Fruit fly (Drosophila melanogaster) whole organism, embryonic: Measurements from ENCODE around the gene CG6067.

ENCODE experiments used
- CG10366 ChIP-seq: fragments of 200-800 bp; sonication (Bioruptor generic); IDR thresholded peaks from 2 replicates; pipeline ENCODE4 v1.3.6; 2022; ENCODE audit warnings: missing biosample characterization, missing genetic modification characterization
- CG12299 ChIP-seq: fragments of 200-800 bp; sonication (Bioruptor generic); optimal IDR thresholded peaks from 2 replicates; lab custom pipeline; 2018; ENCODE audit warnings: missing biosample characterization, mild to moderate bottlenecking, missing genetic modification characterization
- CG12391 ChIP-seq: fragments of 200-800 bp; sonication (Bioruptor generic); optimal IDR thresholded peaks from 3 replicates; lab custom pipeline; 2018; ENCODE audit warnings: missing biosample characterization, mild to moderate bottlenecking, missing genetic modification characterization, moderate library complexity
- CG15269 ChIP-seq: fragments of 200-800 bp; sonication (Bioruptor generic); optimal IDR thresholded peaks from 2 replicates; lab custom pipeline; 2018; ENCODE audit warnings: missing biosample characterization, mild to moderate bottlenecking, missing genetic modification characterization, moderate library complexity
- CG15514 ChIP-seq: fragments of 200-800 bp; sonication (Bioruptor generic); optimal IDR thresholded peaks from 3 replicates; lab custom pipeline; 2017; ENCODE audit warnings: missing biosample characterization, missing genetic modification characterization, mild to moderate bottlenecking, moderate library complexity, missing genetic modification reagents
- CG15601 ChIP-seq: fragments of 200-800 bp; sonication (Bioruptor generic); optimal IDR thresholded peaks from 3 replicates; lab custom pipeline; 2019; ENCODE audit warnings: missing biosample characterization, mild to moderate bottlenecking, missing genetic modification characterization, moderate library complexity
- CG17361 ChIP-seq: fragments of 200-800 bp; sonication (Bioruptor generic); IDR thresholded peaks from 3 replicates; pipeline ENCODE4 v1.3.6; 2022; ENCODE audit warnings: missing biosample characterization, missing genetic modification characterization
- CG17612 ChIP-seq: fragments of 200-800 bp; sonication (Bioruptor generic); IDR thresholded peaks from 2 replicates; pipeline ENCODE4 v1.3.6; 2022; ENCODE audit warnings: missing biosample characterization, missing genetic modification characterization
- CG18011 ChIP-seq: fragments of 200-800 bp; sonication (Bioruptor generic); optimal IDR thresholded peaks from 2 replicates; lab custom pipeline; 2017; ENCODE audit warnings: missing biosample characterization, missing genetic modification characterization, mild to moderate bottlenecking, moderate library complexity, missing genotype
- CG18262 ChIP-seq: fragments of 200-800 bp; optimal IDR thresholded peaks from 3 replicates; lab custom pipeline; 2019; ENCODE audit warnings: missing biosample characterization, mild to moderate bottlenecking, missing genetic modification characterization, moderate library complexity
- CG3281 ChIP-seq: fragments of 200-800 bp; sonication (Bioruptor generic); optimal IDR thresholded peaks from 3 replicates; lab custom pipeline; 2017; ENCODE audit warnings: missing biosample characterization, mild to moderate bottlenecking, missing genetic modification characterization
- CG3726 ChIP-seq: fragments of 200-800 bp; sonication (Bioruptor generic); IDR thresholded peaks from 3 replicates; pipeline ENCODE4, ENCODE4 v1.3.6; 2022; ENCODE audit warnings: missing biosample characterization, missing genetic modification characterization
- CG3995 ChIP-seq: fragments of 200-800 bp; sonication (Bioruptor generic); optimal IDR thresholded peaks from 3 replicates; lab custom pipeline; 2016; ENCODE audit warnings: missing biosample characterization, missing genetic modification characterization
- CG7556 ChIP-seq: fragments of 200-800 bp; sonication (Bioruptor generic); optimal IDR thresholded peaks from 2 replicates; lab custom pipeline; 2017; ENCODE audit warnings: missing biosample characterization, mild to moderate bottlenecking, missing genetic modification characterization
- CG8924 ChIP-seq: fragments of 200-800 bp; optimal IDR thresholded peaks from 3 replicates; lab custom pipeline; 2019; ENCODE audit warnings: missing biosample characterization, mild to moderate bottlenecking, missing genetic modification characterization, moderate library complexity
- CG9817 ChIP-seq: fragments of 200-800 bp; sonication (Bioruptor generic); optimal IDR thresholded peaks from 2 replicates; lab custom pipeline; 2018; ENCODE audit warnings: missing biosample characterization, mild to moderate bottlenecking, missing genetic modification characterization, moderate library complexity
- CkIIα-i1 ChIP-seq: fragments of 200-800 bp; sonication (Bioruptor generic); IDR thresholded peaks from 2 replicates; pipeline ENCODE4 v1.3.6; 2022; ENCODE audit warnings: missing biosample characterization, missing genetic modification characterization
- D ChIP-seq, 2 experiments: fragments of 200-800 bp in 1 of 2; fragments of >200 bp in 1 of 2; sonication (Bioruptor generic) in 1 of 2; optimal IDR thresholded peaks; 2 replicates in 1 of 2; 3 replicates in 1 of 2; lab custom pipeline; 2017; ENCODE audit warnings: mild to moderate bottlenecking in 1 of 2, missing biosample characterization in 1 of 2, missing genetic modification characterization in 1 of 2, missing genetic modification reagents in 1 of 2
- Deaf1 ChIP-seq: fragments of 200-800 bp; optimal IDR thresholded peaks from 3 replicates; lab custom pipeline; 2019; ENCODE audit warnings: missing biosample characterization, mild to moderate bottlenecking, missing genetic modification characterization, moderate library complexity
- Dip3 ChIP-seq: fragments of 200-800 bp; sonication (Bioruptor generic); optimal IDR thresholded peaks from 3 replicates; lab custom pipeline; 2016; ENCODE audit warnings: missing biosample characterization, missing genetic modification characterization
- Dll ChIP-seq: fragments of 200-800 bp; sonication (Bioruptor generic); IDR thresholded peaks from 4 replicates; pipeline ENCODE4 v1.3.6; 2022; ENCODE audit warnings: missing biosample characterization, missing genetic modification characterization; ENCODE audit not compliant: partially characterized antibody
- Drgx ChIP-seq: fragments of 200-800 bp; sonication (Bioruptor generic); IDR thresholded peaks from 2 replicates; pipeline ENCODE4 v1.3.6; 2022; ENCODE audit warnings: missing biosample characterization, missing genetic modification characterization
- Fer2 ChIP-seq: fragments of 200-800 bp; sonication (Bioruptor generic); optimal IDR thresholded peaks from 2 replicates; lab custom pipeline; 2018; ENCODE audit warnings: missing biosample characterization, mild to moderate bottlenecking, missing genetic modification characterization, moderate library complexity
- H15 ChIP-seq: fragments of 200-800 bp; sonication (Bioruptor generic); IDR thresholded peaks from 3 replicates; pipeline ENCODE4 v1.3.6; 2022; ENCODE audit warnings: missing biosample characterization, missing genetic modification characterization
- HLH4C ChIP-seq: fragments of 200-800 bp; sonication (Bioruptor generic); IDR thresholded peaks from 3 replicates; pipeline ENCODE4 v1.3.6; 2022; ENCODE audit warnings: missing biosample characterization, missing genetic modification characterization; ENCODE audit not compliant: partially characterized antibody
- Hand ChIP-seq: fragments of 200-800 bp; sonication (Bioruptor generic); optimal IDR thresholded peaks from 2 replicates; lab custom pipeline; 2017; ENCODE audit warnings: mild to moderate bottlenecking, missing biosample characterization, missing genetic modification reagents, missing genetic modification characterization
- HmgD ChIP-seq: fragments of 200-800 bp; sonication (Bioruptor generic); optimal IDR thresholded peaks from 3 replicates; lab custom pipeline; 2016; ENCODE audit warnings: missing biosample characterization, missing genetic modification characterization
- Lpt ChIP-seq: fragments of >200 bp; optimal IDR thresholded peaks from 2 replicates; lab custom pipeline; 2018; ENCODE audit warnings: missing biosample characterization, missing genetic modification characterization
- ash1 ChIP-seq: fragments of 200-800 bp; sonication (Bioruptor generic); optimal IDR thresholded peaks from 2 replicates; lab custom pipeline; 2018; ENCODE audit warnings: missing biosample characterization, mild to moderate bottlenecking, missing genetic modification characterization
- cad ChIP-seq: fragments of >200 bp; optimal IDR thresholded peaks from 2 replicates; lab custom pipeline; 2017; ENCODE audit warnings: missing biosample characterization, missing genetic modification characterization
- crp ChIP-seq, 2 experiments: fragments of 200-800 bp; sonication (Bioruptor generic); optimal IDR thresholded peaks; 2 replicates in 1 of 2; 3 replicates in 1 of 2; lab custom pipeline; 2017; ENCODE audit warnings: missing biosample characterization in 2 of 2, missing genetic modification characterization in 2 of 2, mild to moderate bottlenecking in 1 of 2, moderate library complexity in 1 of 2
- da ChIP-seq: fragments of 200-800 bp; sonication (Bioruptor generic); optimal IDR thresholded peaks from 2 replicates; lab custom pipeline; 2016; ENCODE audit warnings: missing biosample characterization, missing genetic modification characterization
- danr ChIP-seq: fragments of 200-800 bp; sonication (Bioruptor generic); IDR thresholded peaks from 2 replicates; pipeline ENCODE4 v1.3.6; 2022; ENCODE audit warnings: missing biosample characterization, missing genetic modification characterization
- dmrt99B ChIP-seq: fragments of 200-800 bp; sonication (Bioruptor generic); optimal IDR thresholded peaks from 2 replicates; lab custom pipeline; 2018; ENCODE audit warnings: missing biosample characterization, mild to moderate bottlenecking, missing genetic modification characterization, moderate library complexity
- her ChIP-seq: fragments of 200-800 bp; sonication (Bioruptor generic); optimal IDR thresholded peaks from 2 replicates; lab custom pipeline; 2016; ENCODE audit warnings: missing biosample characterization, missing genetic modification characterization
- inv ChIP-seq: fragments of 200-800 bp; sonication (Bioruptor generic); IDR thresholded peaks from 2 replicates; pipeline ENCODE4 v1.3.6; 2022; ENCODE audit warnings: missing biosample characterization, missing genetic modification characterization; ENCODE audit not compliant: partially characterized antibody
- jing ChIP-seq: fragments of 200-800 bp; sonication (Bioruptor generic); optimal IDR thresholded peaks from 2 replicates; lab custom pipeline; 2018; ENCODE audit warnings: missing biosample characterization, mild to moderate bottlenecking, missing genetic modification characterization
- klu ChIP-seq: fragments of 200-800 bp; sonication (Bioruptor generic); IDR thresholded peaks from 2 replicates; pipeline ENCODE4 v1.3.6; 2022; ENCODE audit warnings: missing biosample characterization, missing genetic modification characterization
- nmo ChIP-seq: fragments of 200-800 bp; sonication (Bioruptor generic); optimal IDR thresholded peaks from 2 replicates; lab custom pipeline; 2018; ENCODE audit warnings: missing biosample characterization, mild to moderate bottlenecking, missing genetic modification characterization, moderate library complexity
- pan ChIP-seq, 4 experiments: fragments of >200 bp in 3 of 4; fragments of 200-800 bp in 1 of 4; sonication (Bioruptor generic) in 1 of 4; optimal IDR thresholded peaks in 3 of 4; IDR thresholded peaks in 1 of 4; 2 replicates each; pipeline versions ENCODE4 v1.3.6 to Lab custom; 2017 to 2022; ENCODE audit warnings: missing biosample characterization in 2 of 4, missing genetic modification characterization in 2 of 4, mixed read lengths in 1 of 4
- ranshi ChIP-seq: fragments of 200-800 bp; sonication (Bioruptor generic); IDR thresholded peaks from 2 replicates; pipeline ENCODE4 v1.3.6; 2022; ENCODE audit warnings: missing biosample characterization, missing genetic modification characterization
- scrt ChIP-seq: fragments of 200-800 bp; sonication (Bioruptor generic); optimal IDR thresholded peaks from 2 replicates; lab custom pipeline; 2018; ENCODE audit warnings: missing biosample characterization, mild to moderate bottlenecking, missing genetic modification characterization, moderate library complexity
- sob ChIP-seq: fragments of 200-800 bp; sonication (Bioruptor generic); IDR thresholded peaks from 2 replicates; pipeline ENCODE4 v1.3.6; 2022; ENCODE audit warnings: missing biosample characterization, missing genetic modification characterization
- sug ChIP-seq: fragments of 200-800 bp; optimal IDR thresholded peaks from 2 replicates; lab custom pipeline; 2019; ENCODE audit warnings: missing biosample characterization, mild to moderate bottlenecking, missing genetic modification characterization, moderate library complexity
- wor ChIP-seq: fragments of 200-800 bp; sonication (Bioruptor generic); IDR thresholded peaks from 2 replicates; pipeline ENCODE4 v1.3.6; 2022; ENCODE audit warnings: missing biosample characterization, missing genetic modification characterization
- yki ChIP-seq: fragments of >200 bp; optimal IDR thresholded peaks from 3 replicates; lab custom pipeline; 2018
- zf30C ChIP-seq: fragments of 200-800 bp; sonication (Bioruptor generic); optimal IDR thresholded peaks from 3 replicates; lab custom pipeline; 2018; ENCODE audit warnings: missing biosample characterization, mild to moderate bottlenecking, missing genetic modification characterization

Gene CG6067

dm6 chrX:5965517-5966397 is 10.3 kb downstream of the CG6067 start, which contains the start of gene Grip:
TSS of gene Grip (plus strand) at chrX:5966279.
- TF ChIP-seq Drgx (GFP tag; lab: Robert Waterston, UW): 0 out of 2 replicates have a peak, but pooled peaks have one; percentile 6
- no peak for TF ChIP-seq Fer2
- TF ChIP-seq CG17361 (GFP tag; lab: Robert Waterston, UW): peak; percentile 73
- TF ChIP-seq CG17612 (GFP tag; lab: Robert Waterston, UW): no peak
- TF ChIP-seq Dip3: no peak
- peak; percentile 72 for TF ChIP-seq CG12391 (tag; lab: Kevin White, UChicago)
- peak in 1 of 2 experiments; percentile 56 for TF ChIP-seq crp (GFP tag; optimal IDR thresholded peaks at IDR 0.05; lab: Kevin White, UChicago)
- no peak for TF ChIP-seq danr (GFP tag; lab: Robert Waterston, UW)
- peak; percentile 51 for TF ChIP-seq CG7556 (GFP tag; lab: Kevin White, UChicago)
- 0 out of 2 replicates have a peak, but pooled peaks have one; percentile 41 for TF ChIP-seq inv (GFP tag; lab: Robert Waterston, UW)
- peak; percentile 12 for TF ChIP-seq CG9817 (tag; lab: Kevin White, UChicago)
- TF ChIP-seq CG15269 (tag; lab: Kevin White, UChicago): peak; percentile 9
- no peak for TF ChIP-seq ash1 (GFP tag; lab: Kevin White, UChicago)
- TF ChIP-seq scrt (GFP tag; lab: Kevin White, UChicago): no peak
- TF ChIP-seq pan (optimal IDR thresholded peaks at IDR 0.05; lab: Kevin White, UChicago): no peak
- TF ChIP-seq pan (GFP tag; optimal IDR thresholded peaks at IDR 0.05 in 1 of 2, IDR thresholded peaks at IDR 0.05 in 1 of 2): peak in 1 of 2 experiments; percentile 38
- TF ChIP-seq H15: 0 out of 3 replicates have a peak, but pooled peaks have one; percentile 11
- TF ChIP-seq Lpt: no peak
- no peak for TF ChIP-seq da
- no peak for TF ChIP-seq D (optimal IDR thresholded peaks at IDR 0.05; lab: Kevin White, UChicago)
- TF ChIP-seq D (GFP tag; optimal IDR thresholded peaks at IDR 0.05; lab: Kevin White, UChicago): peak; percentile 3
- TF ChIP-seq dmrt99B: peak; percentile 11
- TF ChIP-seq CG3995: no peak
- TF ChIP-seq CG18011 (GFP tag; lab: Kevin White, UChicago): no peak
- TF ChIP-seq zf30C: no peak
- TF ChIP-seq her (GFP tag; lab: Kevin White, UChicago): peak; percentile 93
- peak; percentile 4 for TF ChIP-seq CG15601 (tag; lab: Kevin White, UChicago)
- no peak for TF ChIP-seq ranshi
- TF ChIP-seq jing (GFP tag; lab: Kevin White, UChicago): no peak
- TF ChIP-seq wor (GFP tag; lab: Robert Waterston, UW): no peak
- TF ChIP-seq CG12299 (tag; lab: Kevin White, UChicago): peak; percentile 7
- TF ChIP-seq yki: peak; percentile 69
- peak; percentile 60; the same call in 1 of the 3 replicates for TF ChIP-seq HLH4C (GFP tag; lab: Robert Waterston, UW)
- TF ChIP-seq Deaf1 (tag; lab: Kevin White, UChicago): no peak
- no peak for TF ChIP-seq CkIIα-i1
- peak; percentile 82 for TF ChIP-seq Dll (GFP tag; lab: Robert Waterston, UW)
- TF ChIP-seq CG3726 (GFP tag; lab: Robert Waterston, UW): no peak
- no peak for TF ChIP-seq CG3281 (GFP tag; lab: Kevin White, UChicago)
- no peak for TF ChIP-seq HmgD (GFP tag; lab: Kevin White, UChicago)
- no peak for TF ChIP-seq Hand (GFP tag; lab: Kevin White, UChicago)
- TF ChIP-seq CG8924 (tag; lab: Kevin White, UChicago): peak; percentile 51
- no peak for TF ChIP-seq cad (GFP tag; lab: Kevin White, UChicago)
- no peak for TF ChIP-seq CG15514
- no peak for TF ChIP-seq sob (GFP tag; lab: Robert Waterston, UW)
- TF ChIP-seq nmo: peak; percentile 67
- no peak for TF ChIP-seq sug (tag; lab: Kevin White, UChicago)
- no peak for TF ChIP-seq klu (GFP tag; lab: Robert Waterston, UW)
- TF ChIP-seq CG18262 (tag; lab: Kevin White, UChicago): peak; percentile 76
- no peak; the same call in 1 of the 2 replicates for TF ChIP-seq CG10366
